Fruit fly (Drosophila melanogaster) whole organism, embryonic: ENCODE measurements around the gene CG43345.

Experiments used
- Abd-B ChIP-seq: fragments of 200-800 bp; sonication (Bioruptor generic); optimal IDR thresholded peaks from 2 replicates; lab custom pipeline; 2018; ENCODE audit warnings: missing biosample characterization, mild to moderate bottlenecking, missing genetic modification characterization, moderate library complexity
- B-H2 ChIP-seq: fragments of 200-800 bp; sonication (Bioruptor generic); optimal IDR thresholded peaks from 2 replicates; lab custom pipeline; 2018; ENCODE audit warnings: missing biosample characterization, mild to moderate bottlenecking, missing genetic modification characterization
- CG10274 ChIP-seq: fragments of 200-800 bp; sonication (Bioruptor generic); optimal IDR thresholded peaks from 3 replicates; lab custom pipeline; 2017; ENCODE audit warnings: missing biosample characterization, mild to moderate bottlenecking, missing genetic modification characterization
- CG12769 ChIP-seq: fragments of 200-800 bp; sonication (Bioruptor generic); optimal IDR thresholded peaks from 2 replicates; lab custom pipeline; 2019; ENCODE audit warnings: missing biosample characterization, mild to moderate bottlenecking, missing genetic modification characterization, moderate library complexity
- CG13123 ChIP-seq: fragments of 200-800 bp; sonication (Bioruptor generic); optimal IDR thresholded peaks from 2 replicates; lab custom pipeline; 2016; ENCODE audit warnings: missing biosample characterization, missing genetic modification characterization
- CG14860 ChIP-seq: fragments of 200-800 bp; sonication (Bioruptor generic); IDR thresholded peaks from 3 replicates; pipeline ENCODE4 v1.3.6; 2022; ENCODE audit warnings: missing biosample characterization, missing genetic modification characterization; ENCODE audit not compliant: partially characterized antibody
- CG16813 ChIP-seq: fragments of 200-800 bp; sonication (Bioruptor generic); IDR thresholded peaks from 3 replicates; pipeline ENCODE4 v1.3.6; 2022; ENCODE audit warnings: missing biosample characterization, missing genetic modification characterization; ENCODE audit not compliant: partially characterized antibody
- CG16863 ChIP-seq: fragments of 200-800 bp; sonication (Bioruptor generic); optimal IDR thresholded peaks from 3 replicates; lab custom pipeline; 2016; ENCODE audit warnings: missing biosample characterization, missing genetic modification characterization
- CG2889 ChIP-seq: fragments of 200-800 bp; sonication (Bioruptor generic); IDR thresholded peaks from 3 replicates; pipeline ENCODE4 v1.3.6; 2022; ENCODE audit warnings: missing biosample characterization, missing genetic modification characterization
- CG3065 ChIP-seq: fragments of 200-800 bp; sonication (Bioruptor generic); optimal IDR thresholded peaks from 2 replicates; lab custom pipeline; 2016; ENCODE audit warnings: missing biosample characterization, missing genetic modification characterization
- CG33557 ChIP-seq: fragments of 200-800 bp; sonication (Bioruptor generic); optimal IDR thresholded peaks from 2 replicates; lab custom pipeline; 2019; ENCODE audit warnings: missing biosample characterization, mild to moderate bottlenecking, missing genetic modification characterization, moderate library complexity
- CG42726 ChIP-seq: fragments of 200-800 bp; sonication (Bioruptor generic); IDR thresholded peaks from 2 replicates; pipeline ENCODE4 v1.3.6; 2022; ENCODE audit warnings: missing biosample characterization, missing genetic modification characterization; ENCODE audit not compliant: partially characterized antibody
- CG4854 ChIP-seq: fragments of 200-800 bp; sonication (Bioruptor generic); optimal IDR thresholded peaks from 2 replicates; lab custom pipeline; 2016; ENCODE audit warnings: missing biosample characterization, missing genetic modification characterization, inconsistent platforms
- CG6791 ChIP-seq: fragments of 200-800 bp; sonication (Bioruptor generic); IDR thresholded peaks from 3 replicates; pipeline ENCODE4 v1.3.6; 2022; ENCODE audit warnings: missing biosample characterization, missing genetic modification characterization; ENCODE audit not compliant: partially characterized antibody
- CG6813 ChIP-seq: fragments of 200-800 bp; sonication (Bioruptor generic); optimal IDR thresholded peaks from 2 replicates; lab custom pipeline; 2017; ENCODE audit warnings: missing biosample characterization, missing genetic modification characterization, mild to moderate bottlenecking, moderate library complexity, missing genetic modification reagents
- CG7987 ChIP-seq: fragments of 200-800 bp; sonication (Bioruptor generic); optimal IDR thresholded peaks from 2 replicates; lab custom pipeline; 2018; ENCODE audit warnings: missing biosample characterization, mild to moderate bottlenecking, missing genetic modification characterization, moderate library complexity
- CG8924 ChIP-seq: fragments of 200-800 bp; optimal IDR thresholded peaks from 3 replicates; lab custom pipeline; 2019; ENCODE audit warnings: missing biosample characterization, mild to moderate bottlenecking, missing genetic modification characterization, moderate library complexity
- CHES-1-like ChIP-seq: fragments of 200-800 bp; sonication (Bioruptor generic); optimal IDR thresholded peaks from 2 replicates; lab custom pipeline; 2016; ENCODE audit warnings: missing biosample characterization, missing genetic modification characterization
- CrebB ChIP-seq: fragments of 200-800 bp; sonication (Bioruptor generic); optimal IDR thresholded peaks from 3 replicates; lab custom pipeline; 2018; ENCODE audit warnings: missing biosample characterization, mild to moderate bottlenecking, missing genetic modification characterization
- Fer1 ChIP-seq: fragments of 200-800 bp; sonication (Bioruptor generic); optimal IDR thresholded peaks from 2 replicates; lab custom pipeline; 2017; ENCODE audit warnings: missing biosample characterization, mild to moderate bottlenecking, missing genetic modification characterization
- Fer3 ChIP-seq: fragments of 200-800 bp; sonication (Bioruptor generic); optimal IDR thresholded peaks from 2 replicates; lab custom pipeline; 2018; ENCODE audit warnings: missing biosample characterization, mild to moderate bottlenecking, missing genetic modification characterization, moderate library complexity
- GATAe ChIP-seq: fragments of 200-800 bp; sonication (Bioruptor generic); conservative IDR thresholded peaks from 2 replicates; pipeline ENCODE4 v1.3.6; 2022; ENCODE audit warnings: missing biosample characterization, missing genetic modification characterization
- Gug ChIP-seq: fragments of 200-800 bp; sonication (Bioruptor generic); IDR thresholded peaks from 4 replicates; pipeline ENCODE4 v1.3.6; 2022; ENCODE audit warnings: missing biosample characterization, missing genetic modification characterization
- HHEX ChIP-seq: fragments of 200-800 bp; sonication (Bioruptor generic); optimal IDR thresholded peaks from 3 replicates; lab custom pipeline; 2017; ENCODE audit warnings: missing biosample characterization, mild to moderate bottlenecking, missing genetic modification characterization, missing genetic modification reagents
- HLH4C ChIP-seq: fragments of 200-800 bp; sonication (Bioruptor generic); IDR thresholded peaks from 3 replicates; pipeline ENCODE4 v1.3.6; 2022; ENCODE audit warnings: missing biosample characterization, missing genetic modification characterization; ENCODE audit not compliant: partially characterized antibody
- Hmx ChIP-seq: fragments of 200-800 bp; sonication (Bioruptor generic); optimal IDR thresholded peaks from 2 replicates; lab custom pipeline; 2016; ENCODE audit warnings: missing biosample characterization, missing genetic modification characterization
- Mad ChIP-seq: fragments of 200-800 bp; sonication (Bioruptor generic); optimal IDR thresholded peaks from 2 replicates; lab custom pipeline; 2016; ENCODE audit warnings: missing biosample characterization, missing genetic modification characterization
- NC2β ChIP-seq: fragments of 200-800 bp; sonication (Bioruptor generic); optimal IDR thresholded peaks from 2 replicates; lab custom pipeline; 2016; ENCODE audit warnings: missing biosample characterization, missing genetic modification characterization
- Rfx ChIP-seq: fragments of 200-800 bp; sonication (Bioruptor generic); IDR thresholded peaks from 2 replicates; pipeline ENCODE4 v1.3.6; 2022; ENCODE audit warnings: missing biosample characterization, missing genetic modification characterization
- Scr ChIP-seq: fragments of 200-800 bp; sonication (Bioruptor generic); IDR thresholded peaks from 2 replicates; pipeline ENCODE4 v1.3.6; 2022; ENCODE audit warnings: missing biosample characterization, missing genetic modification characterization; ENCODE audit not compliant: partially characterized antibody
- Vsx1 ChIP-seq: fragments of 200-800 bp; sonication (Bioruptor generic); optimal IDR thresholded peaks from 2 replicates; lab custom pipeline; 2017; ENCODE audit warnings: missing biosample characterization, mild to moderate bottlenecking, missing genetic modification characterization, missing genetic modification reagents
- crol ChIP-seq: fragments of 200-800 bp; sonication (Bioruptor generic); IDR thresholded peaks from 2 replicates; pipeline ENCODE4 v1.3.6; 2022; ENCODE audit warnings: missing biosample characterization, missing genetic modification characterization
- da ChIP-seq: fragments of 200-800 bp; sonication (Bioruptor generic); optimal IDR thresholded peaks from 2 replicates; lab custom pipeline; 2016; ENCODE audit warnings: missing biosample characterization, missing genetic modification characterization
- disco-r ChIP-seq: fragments of 200-800 bp; sonication (Bioruptor generic); optimal IDR thresholded peaks from 2 replicates; lab custom pipeline; 2016; ENCODE audit warnings: missing biosample characterization, missing genetic modification characterization
- emc ChIP-seq: fragments of 200-800 bp; sonication (Bioruptor generic); optimal IDR thresholded peaks from 2 replicates; lab custom pipeline; 2016; ENCODE audit warnings: missing biosample characterization, missing genetic modification characterization
- fd64A ChIP-seq: fragments of 200-800 bp; sonication (Bioruptor generic); optimal IDR thresholded peaks from 3 replicates; lab custom pipeline; 2018; ENCODE audit warnings: missing biosample characterization, mild to moderate bottlenecking, missing genetic modification characterization
- hbn ChIP-seq: fragments of 200-800 bp; sonication (Bioruptor generic); IDR thresholded peaks from 2 replicates; pipeline ENCODE4 v1.3.6; 2022; ENCODE audit warnings: missing biosample characterization, missing genetic modification characterization; ENCODE audit not compliant: partially characterized antibody
- hkb ChIP-seq, 2 experiments: fragments of 200-800 bp in 1 of 2; fragments of >200 bp in 1 of 2; sonication (Bioruptor generic) in 1 of 2; IDR thresholded peaks in 1 of 2; optimal IDR thresholded peaks in 1 of 2; 2 replicates each; pipeline versions ENCODE4 v1.3.6 to Lab custom; 2017 to 2022; ENCODE audit warnings: missing biosample characterization in 1 of 2, missing genetic modification characterization in 1 of 2
- jigr1 ChIP-seq: fragments of 200-800 bp; sonication (Bioruptor generic); IDR thresholded peaks from 3 replicates; pipeline ENCODE4 v1.3.6; 2022; ENCODE audit warnings: missing biosample characterization, missing genetic modification characterization
- p53 ChIP-seq: fragments of 200-800 bp; sonication (Bioruptor generic); optimal IDR thresholded peaks from 2 replicates; lab custom pipeline; 2016; ENCODE audit warnings: missing biosample characterization, missing genetic modification characterization
- peb ChIP-seq: fragments of 200-800 bp; sonication (Bioruptor generic); IDR thresholded peaks from 2 replicates; pipeline ENCODE4 v1.3.6; 2022; ENCODE audit warnings: missing biosample characterization, missing genetic modification characterization
- pzg ChIP-seq: fragments of 200-800 bp; sonication (Bioruptor generic); optimal IDR thresholded peaks from 3 replicates; lab custom pipeline; 2018; ENCODE audit warnings: missing biosample characterization, mild to moderate bottlenecking, missing genetic modification characterization, moderate library complexity
- seq ChIP-seq: fragments of 200-800 bp; sonication (Bioruptor generic); IDR thresholded peaks from 2 replicates; pipeline ENCODE4 v1.3.6; 2022; ENCODE audit warnings: missing biosample characterization, missing genetic modification characterization
- slou ChIP-seq: fragments of 200-800 bp; sonication (Bioruptor generic); optimal IDR thresholded peaks from 3 replicates; lab custom pipeline; 2016; ENCODE audit warnings: missing biosample characterization, missing genetic modification characterization
- sug ChIP-seq: fragments of 200-800 bp; optimal IDR thresholded peaks from 2 replicates; lab custom pipeline; 2019; ENCODE audit warnings: missing biosample characterization, mild to moderate bottlenecking, missing genetic modification characterization, moderate library complexity
- tin ChIP-seq: fragments of 200-800 bp; sonication (Bioruptor generic); optimal IDR thresholded peaks from 3 replicates; lab custom pipeline; 2016; ENCODE audit warnings: missing biosample characterization, missing genetic modification characterization
- tup ChIP-seq: fragments of 200-800 bp; sonication (Bioruptor generic); optimal IDR thresholded peaks from 2 replicates; lab custom pipeline; 2016; ENCODE audit warnings: missing biosample characterization, mild to moderate bottlenecking, missing genetic modification characterization, moderate library complexity

The CG43345 gene

dm6 chr2L:21168295-21169159 is at the start of gene CG43345, which contains the start of the genes mAcon1 and CG43346 (continued):
- TF ChIP-seq disco-r (GFP tag; lab: Kevin White, UChicago), result peak; percentile 67
- no peak for TF ChIP-seq jigr1
- TF ChIP-seq hbn (GFP tag; lab: Robert Waterston, UW), result no peak
- TF ChIP-seq CG2889 (GFP tag; lab: Robert Waterston, UW), result no peak
- peak; percentile 58 for TF ChIP-seq CrebB (tag; lab: Kevin White, UChicago)
- TF ChIP-seq CG10274 (GFP tag; lab: Kevin White, UChicago), result peak; percentile 53
- no peak for TF ChIP-seq HLH4C (GFP tag; lab: Robert Waterston, UW)
- peak; percentile 81 for TF ChIP-seq CG16863 (GFP tag; lab: Kevin White, UChicago)
- TF ChIP-seq CG7987 (GFP tag; lab: Kevin White, UChicago), result peak; percentile 69
- no peak for TF ChIP-seq CG8924 (tag; lab: Kevin White, UChicago)
- TF ChIP-seq Fer3 (tag; lab: Kevin White, UChicago), result peak; percentile 62
- TF ChIP-seq Abd-B (GFP tag; lab: Kevin White, UChicago), result peak; percentile 89
- no peak; the same call in 1 of the 2 replicates for TF ChIP-seq GATAe
- no peak for TF ChIP-seq CG14860 (GFP tag; lab: Robert Waterston, UW)
- peak; percentile 89 for TF ChIP-seq Fer1 (GFP tag; lab: Kevin White, UChicago)
- TF ChIP-seq B-H2 (GFP tag; lab: Kevin White, UChicago), result peak; percentile 83
- peak; percentile 50 for TF ChIP-seq CG13123 (GFP tag; lab: Kevin White, UChicago)
- TF ChIP-seq crol (GFP tag; lab: Robert Waterston, UW), result no peak
- TF ChIP-seq Scr (GFP tag; lab: Robert Waterston, UW), result no peak
- peak; percentile 70 for TF ChIP-seq slou (GFP tag; lab: Kevin White, UChicago)
- peak; percentile 79 for TF ChIP-seq HHEX (GFP tag; lab: Kevin White, UChicago)
- TF ChIP-seq Hmx (GFP tag; lab: Kevin White, UChicago), result peak; percentile 34
- peak; percentile 80 for TF ChIP-seq NC2β (GFP tag; lab: Kevin White, UChicago)
- peak; percentile 87 for TF ChIP-seq CHES-1-like (GFP tag; lab: Kevin White, UChicago)
- peak; percentile 68 for TF ChIP-seq pzg (GFP tag; lab: Kevin White, UChicago)
- TF ChIP-seq CG3065 (GFP tag; lab: Kevin White, UChicago), result peak; percentile 64
- peak; percentile 69 for TF ChIP-seq CG4854 (GFP tag; lab: Kevin White, UChicago)
- peak; percentile 89 for TF ChIP-seq sug (tag; lab: Kevin White, UChicago)
- TF ChIP-seq CG33557 (GFP tag; lab: Kevin White, UChicago), result peak; percentile 54
- no peak for TF ChIP-seq CG12769 (tag; lab: Kevin White, UChicago)
- TF ChIP-seq tup, result peak; percentile 65
- TF ChIP-seq Rfx, result peak; percentile 78
- peak; percentile 84 for TF ChIP-seq emc (GFP tag; lab: Kevin White, UChicago)
- TF ChIP-seq Gug (GFP tag; lab: Robert Waterston, UW), result peak; percentile 52; the same call in 3 of the 4 replicates
- peak; percentile 80 for TF ChIP-seq tin (GFP tag; lab: Kevin White, UChicago)
- no peak; the same call in 2 of the 3 replicates for TF ChIP-seq CG16813 (GFP tag; lab: Robert Waterston, UW)
- TF ChIP-seq fd64A (GFP tag; lab: Kevin White, UChicago), result no peak
- peak; percentile 37 for TF ChIP-seq da (GFP tag; lab: Kevin White, UChicago)
- no peak for TF ChIP-seq Vsx1 (GFP tag; lab: Kevin White, UChicago)
- TF ChIP-seq CG6813 (GFP tag; lab: Kevin White, UChicago), result no peak
- TF ChIP-seq p53 (GFP tag; lab: Kevin White, UChicago), result peak; percentile 62
- peak; percentile 51 for TF ChIP-seq hkb (optimal IDR thresholded peaks at IDR 0.05; lab: Kevin White, UChicago)
- peak; percentile 72 for TF ChIP-seq hkb (GFP tag; IDR thresholded peaks at IDR 0.05; lab: Robert Waterston, UW)
- TF ChIP-seq Mad (GFP tag; lab: Kevin White, UChicago), result peak; percentile 88
- peak; percentile 57; the same call in 1 of the 2 replicates for TF ChIP-seq seq (GFP tag; lab: Robert Waterston, UW)
- TF ChIP-seq peb, result no peak; the same call in 1 of the 2 replicates
- no peak for TF ChIP-seq CG6791
- TF ChIP-seq CG42726 (GFP tag; lab: Robert Waterston, UW), result no peak
